Worm (Caenorhabditis elegans) whole organism, midembryonic: ENCODE data around the gene egl-21.

Experiments used
- T22C8.4 ChIP-seq: fragments of 200-800 bp; sonication (Bioruptor generic); IDR thresholded peaks from 2 replicates; pipeline ENCODE4 v1.3.6; 2022; ENCODE audit warnings: missing genetic modification characterization, missing compliant biosample characterization
- cog-1 ChIP-seq: sonication (generic microtip); optimal IDR thresholded peaks from 2 replicates; lab custom pipeline; 2016; ENCODE audit warnings: missing genetic modification characterization, missing compliant biosample characterization
- flt-1 ChIP-seq: fragments of 200-800 bp; sonication (Bioruptor generic); IDR thresholded peaks from 2 replicates; pipeline ENCODE4 v1.3.6; 2022; ENCODE audit warnings: missing genetic modification characterization, missing compliant biosample characterization
- klf-2 ChIP-seq: fragments of 200-800 bp; sonication (Bioruptor generic); conservative IDR thresholded peaks from 2 replicates; pipeline ENCODE4 v1.3.6; 2022; ENCODE audit warnings: missing genetic modification reagents, missing genetic modification characterization, missing compliant biosample characterization
- med-1 ChIP-seq: sonication (generic microtip); optimal IDR thresholded peaks from 2 replicates; lab custom pipeline; 2017; ENCODE audit warnings: missing genetic modification characterization, mild to moderate bottlenecking, missing compliant biosample characterization, antibody characterized with exemption, missing genetic modification reagents; ENCODE audit not compliant: insufficient read depth
- ref-1 ChIP-seq: fragments of 200-800 bp; sonication (Bioruptor generic); conservative IDR thresholded peaks from 2 replicates; pipeline ENCODE4 v1.3.6; 2022; ENCODE audit warnings: missing genetic modification reagents, missing genetic modification characterization, missing compliant biosample characterization
- tab-1 ChIP-seq: fragments of 200-800 bp; sonication (Bioruptor generic); IDR thresholded peaks from 2 replicates; pipeline ENCODE4 v1.3.6; 2022; ENCODE audit warnings: missing genetic modification characterization, missing compliant biosample characterization
- ztf-23 ChIP-seq: fragments of 200-800 bp; sonication (Bioruptor generic); IDR thresholded peaks from 2 replicates; pipeline ENCODE4 v1.3.6; 2022; ENCODE audit warnings: missing genetic modification reagents, missing genetic modification characterization, missing compliant biosample characterization
- ztf-29 ChIP-seq: fragments of 200-800 bp; sonication (Bioruptor generic); IDR thresholded peaks from 2 replicates; pipeline ENCODE4 v1.3.6; 2022; ENCODE audit warnings: missing genetic modification reagents, missing genetic modification characterization, missing compliant biosample characterization

Gene egl-21

ce11 chrIV:10481695-10482094, at the start of gene egl-21:
Gene egl-21, minus strand, starts transcription at chrIV:10481844.
- TF ChIP-seq T22C8.4 (GFP tag; lab: Robert Waterston, UW) (no peak), ztf-29 (GFP tag; lab: Robert Waterston, UW) (no peak), ztf-23 (GFP tag; lab: Robert Waterston, UW) (no peak), flt-1 (GFP tag; lab: Robert Waterston, UW) (no peak), klf-2 (GFP tag; lab: Robert Waterston, UW) (no peak), tab-1 (GFP tag; lab: Robert Waterston, UW) (no peak), ref-1 (no peak), med-1 (GFP tag; lab: Kevin White, UChicago) (no peak), cog-1 (no peak)

- TF ChIP-seq tab-1 (GFP tag; lab: Robert Waterston, UW) = no peak
- TF ChIP-seq klf-2 (GFP tag; lab: Robert Waterston, UW) = no peak
- no peak for TF ChIP-seq med-1 (GFP tag; lab: Kevin White, UChicago)
- no peak for TF ChIP-seq T22C8.4 (GFP tag; lab: Robert Waterston, UW)
- no peak for TF ChIP-seq ztf-23 (GFP tag; lab: Robert Waterston, UW)
- no peak for TF ChIP-seq flt-1 (GFP tag; lab: Robert Waterston, UW)
- no peak for TF ChIP-seq cog-1
- no peak for TF ChIP-seq ztf-29 (GFP tag; lab: Robert Waterston, UW)
- TF ChIP-seq ref-1 = no peak
Measured at ce11 chrIV:10530648-10531047, 49.0 kb upstream of the egl-21 start, which contains the start of gene T07G12.2. Gene T07G12.2, plus strand, starts transcription at chrIV:10530709.

- TF ChIP-seq tab-1 (GFP tag; lab: Robert Waterston, UW) (no peak), klf-2 (GFP tag; lab: Robert Waterston, UW) (no peak), ref-1 (no peak), med-1 (GFP tag; lab: Kevin White, UChicago) (no peak), T22C8.4 (GFP tag; lab: Robert Waterston, UW) (no peak), ztf-29 (GFP tag; lab: Robert Waterston, UW) (no peak), cog-1 (no peak), flt-1 (GFP tag; lab: Robert Waterston, UW) (no peak), ztf-23 (GFP tag; lab: Robert Waterston, UW) (no peak)
Measured at ce11 chrIV:10524095-10524829, 42.6 kb upstream of the egl-21 start, which contains the start of gene C02F4.5. Gene C02F4.5, minus strand, starts transcription at chrIV:10524145.

- no peak for TF ChIP-seq cog-1
- TF ChIP-seq flt-1 (GFP tag; lab: Robert Waterston, UW) = no peak
- no peak for TF ChIP-seq klf-2 (GFP tag; lab: Robert Waterston, UW)
- TF ChIP-seq ref-1 = no peak
- TF ChIP-seq T22C8.4 (GFP tag; lab: Robert Waterston, UW) = no peak
- TF ChIP-seq ztf-29 (GFP tag; lab: Robert Waterston, UW) = no peak
- TF ChIP-seq ztf-23 (GFP tag; lab: Robert Waterston, UW) = no peak
- no peak for TF ChIP-seq tab-1 (GFP tag; lab: Robert Waterston, UW)
Measured at ce11 chrIV:10521106-10521505, 39.5 kb upstream of the egl-21 start, which contains the start of gene cal-4. Gene cal-4, plus strand, starts transcription at chrIV:10521406.

ce11 chrIV:10518652-10519051, 37.0 kb upstream of the egl-21 start:
- TF ChIP-seq ref-1 (no peak), ztf-29 (GFP tag; lab: Robert Waterston, UW) (no peak), ztf-23 (GFP tag; lab: Robert Waterston, UW) (no peak), cog-1 (no peak), tab-1 (GFP tag; lab: Robert Waterston, UW) (no peak), med-1 (GFP tag; lab: Kevin White, UChicago) (no peak), klf-2 (GFP tag; lab: Robert Waterston, UW) (no peak), T22C8.4 (GFP tag; lab: Robert Waterston, UW) (no peak), flt-1 (GFP tag; lab: Robert Waterston, UW) (no peak)

ce11 chrIV:10515128-10515527, 33.5 kb upstream of the egl-21 start, which contains the start of gene C02F4.4:
Gene C02F4.4, minus strand, starts transcription at chrIV:10515228.
- no peak for TF ChIP-seq T22C8.4 (GFP tag; lab: Robert Waterston, UW)
- no peak for TF ChIP-seq ztf-29 (GFP tag; lab: Robert Waterston, UW)
- no peak for TF ChIP-seq klf-2 (GFP tag; lab: Robert Waterston, UW)
- TF ChIP-seq med-1 (GFP tag; lab: Kevin White, UChicago) = no peak
- no peak for TF ChIP-seq ztf-23 (GFP tag; lab: Robert Waterston, UW)
- no peak for TF ChIP-seq cog-1
- TF ChIP-seq ref-1 = no peak
- TF ChIP-seq flt-1 (GFP tag; lab: Robert Waterston, UW) = no peak
- TF ChIP-seq tab-1 (GFP tag; lab: Robert Waterston, UW) = no peak

ce11 chrIV:10513266-10513665, 31.6 kb upstream of the egl-21 start:
- TF ChIP-seq ref-1 = no peak
- TF ChIP-seq med-1 (GFP tag; lab: Kevin White, UChicago) = no peak
- no peak for TF ChIP-seq cog-1
- TF ChIP-seq ztf-23 (GFP tag; lab: Robert Waterston, UW) = no peak
- TF ChIP-seq klf-2 (GFP tag; lab: Robert Waterston, UW) = no peak
- no peak for TF ChIP-seq tab-1 (GFP tag; lab: Robert Waterston, UW)
- no peak for TF ChIP-seq flt-1 (GFP tag; lab: Robert Waterston, UW)
- no peak for TF ChIP-seq T22C8.4 (GFP tag; lab: Robert Waterston, UW)
- TF ChIP-seq ztf-29 (GFP tag; lab: Robert Waterston, UW) = no peak

- TF ChIP-seq ref-1 (no peak), cog-1 (no peak), klf-2 (GFP tag; lab: Robert Waterston, UW) (no peak), ztf-29 (GFP tag; lab: Robert Waterston, UW) (no peak), ztf-23 (GFP tag; lab: Robert Waterston, UW) (no peak), T22C8.4 (GFP tag; lab: Robert Waterston, UW) (no peak), med-1 (GFP tag; lab: Kevin White, UChicago) (no peak), tab-1 (GFP tag; lab: Robert Waterston, UW) (no peak), flt-1 (GFP tag; lab: Robert Waterston, UW) (no peak)
Measured at ce11 chrIV:10512752-10513151, 31.1 kb upstream of the egl-21 start.

ce11 chrIV:10511432-10511831, 29.8 kb upstream of the egl-21 start:
- no peak for TF ChIP-seq ref-1
- TF ChIP-seq cog-1 = no peak
- TF ChIP-seq med-1 (GFP tag; lab: Kevin White, UChicago) = no peak
- TF ChIP-seq tab-1 (GFP tag; lab: Robert Waterston, UW) = no peak
- no peak for TF ChIP-seq ztf-23 (GFP tag; lab: Robert Waterston, UW)
- no peak for TF ChIP-seq klf-2 (GFP tag; lab: Robert Waterston, UW)
- no peak for TF ChIP-seq ztf-29 (GFP tag; lab: Robert Waterston, UW)
- no peak for TF ChIP-seq T22C8.4 (GFP tag; lab: Robert Waterston, UW)
- TF ChIP-seq flt-1 (GFP tag; lab: Robert Waterston, UW) = no peak
